Fruit fly (Drosophila melanogaster) whole organism, prepupa: ENCODE measurements around the gene CG34175.

Source experiments
- Blimp-1 ChIP-seq: fragments of 200-800 bp; sonication (Bioruptor generic); optimal IDR thresholded peaks from 3 replicates; lab custom pipeline; 2017; ENCODE audit warnings: missing biosample characterization, missing genetic modification characterization, mild to moderate bottlenecking, moderate library complexity, missing genetic modification reagents
- CG10631 ChIP-seq: fragments of 200-800 bp; sonication (Bioruptor generic); optimal IDR thresholded peaks from 2 replicates; lab custom pipeline; 2016; ENCODE audit warnings: missing biosample characterization, missing genetic modification characterization
- CG11762 ChIP-seq: fragments of 200-800 bp; sonication (Bioruptor generic); optimal IDR thresholded peaks from 3 replicates; lab custom pipeline; 2016; ENCODE audit warnings: missing biosample characterization, missing genetic modification characterization; ENCODE audit not compliant: insufficient read depth
- CG11902 ChIP-seq: fragments of 200-800 bp; sonication (Bioruptor generic); optimal IDR thresholded peaks from 3 replicates; lab custom pipeline; 2016; ENCODE audit warnings: missing biosample characterization, missing genetic modification characterization
- CG15336 ChIP-seq: fragments of 200-800 bp; sonication (Bioruptor generic); IDR thresholded peaks from 2 replicates; pipeline ENCODE4 v1.3.6; 2022; ENCODE audit warnings: missing biosample characterization, missing genetic modification characterization
- CG1621 ChIP-seq: fragments of 200-800 bp; sonication (Bioruptor generic); optimal IDR thresholded peaks from 3 replicates; lab custom pipeline; 2018; ENCODE audit warnings: missing biosample characterization, mild to moderate bottlenecking, missing genetic modification characterization
- CG31627 ChIP-seq: fragments of 200-800 bp; sonication (Bioruptor generic); optimal IDR thresholded peaks from 3 replicates; lab custom pipeline; 2016; ENCODE audit warnings: missing biosample characterization, missing genetic modification characterization
- CG32006 ChIP-seq: fragments of 200-800 bp; sonication (Bioruptor generic); optimal IDR thresholded peaks from 3 replicates; lab custom pipeline; 2017; ENCODE audit warnings: missing biosample characterization, mild to moderate bottlenecking, missing genetic modification characterization
- CG34406 ChIP-seq: fragments of 200-800 bp; sonication (Bioruptor generic); optimal IDR thresholded peaks from 3 replicates; lab custom pipeline; 2016; ENCODE audit warnings: missing biosample characterization, missing genetic modification characterization
- CG3919 ChIP-seq: fragments of 200-800 bp; sonication (Bioruptor generic); optimal IDR thresholded peaks from 3 replicates; lab custom pipeline; 2016; ENCODE audit warnings: missing biosample characterization, missing genetic modification characterization
- CG4318 ChIP-seq: fragments of 200-800 bp; sonication (Bioruptor generic); optimal IDR thresholded peaks from 3 replicates; lab custom pipeline; 2017; ENCODE audit warnings: missing biosample characterization, mild to moderate bottlenecking, missing genetic modification characterization
- CG6163 ChIP-seq: fragments of 200-800 bp; sonication (Bioruptor generic); IDR thresholded peaks from 3 replicates; pipeline ENCODE4 v1.3.6; 2022; ENCODE audit warnings: missing biosample characterization, missing genetic modification characterization
- CG6276 ChIP-seq: fragments of 200-800 bp; sonication (Bioruptor generic); optimal IDR thresholded peaks from 2 replicates; lab custom pipeline; 2017; ENCODE audit warnings: missing biosample characterization, mild to moderate bottlenecking, missing genetic modification characterization
- CG6792 ChIP-seq: fragments of 200-800 bp; sonication (Bioruptor generic); optimal IDR thresholded peaks from 3 replicates; lab custom pipeline; 2016; ENCODE audit warnings: missing biosample characterization, missing genetic modification characterization
- CG6854 ChIP-seq: fragments of 200-800 bp; sonication (Bioruptor generic); optimal IDR thresholded peaks from 2 replicates; lab custom pipeline; 2017; ENCODE audit warnings: missing biosample characterization, mild to moderate bottlenecking, missing genetic modification characterization
- CG7368 ChIP-seq: fragments of 200-800 bp; sonication (Bioruptor generic); optimal IDR thresholded peaks from 3 replicates; lab custom pipeline; 2016; ENCODE audit warnings: missing biosample characterization, missing genetic modification characterization
- CG8119 ChIP-seq: fragments of 200-800 bp; sonication (Bioruptor generic); IDR thresholded peaks from 3 replicates; pipeline ENCODE4 v1.3.6; 2022; ENCODE audit warnings: missing biosample characterization, missing genetic modification characterization
- CG9139 ChIP-seq: fragments of 200-800 bp; sonication (Bioruptor generic); optimal IDR thresholded peaks from 3 replicates; lab custom pipeline; 2017; ENCODE audit warnings: missing biosample characterization, mild to moderate bottlenecking, missing genetic modification characterization
- Eip78C ChIP-seq: fragments of 200-800 bp; sonication (Bioruptor generic); peaks from one replicate; lab custom pipeline; 2016; ENCODE audit warnings: missing biosample characterization, missing genetic modification characterization
- Eip93F ChIP-seq: fragments of 200-800 bp; sonication (Bioruptor generic); optimal IDR thresholded peaks from 2 replicates; lab custom pipeline; 2016; ENCODE audit warnings: missing biosample characterization, mild to moderate bottlenecking, missing genetic modification characterization
- Ets96B ChIP-seq: fragments of 200-800 bp; optimal IDR thresholded peaks from 2 replicates; lab custom pipeline; 2019; ENCODE audit warnings: missing biosample characterization, mild to moderate bottlenecking, missing genetic modification characterization, moderate library complexity
- Hr38 ChIP-seq: sonication (Bioruptor generic); optimal IDR thresholded peaks from 2 replicates; lab custom pipeline; 2016; ENCODE audit warnings: missing biosample characterization, missing genetic modification characterization
- Hr39 ChIP-seq: fragments of 200-800 bp; sonication (Bioruptor generic); optimal IDR thresholded peaks from 2 replicates; lab custom pipeline; 2016; ENCODE audit warnings: missing biosample characterization, missing genetic modification characterization
- Lpt ChIP-seq: fragments of 200-800 bp; sonication (Bioruptor generic); optimal IDR thresholded peaks from 3 replicates; lab custom pipeline; 2016; ENCODE audit warnings: missing biosample characterization, missing genetic modification characterization
- Met ChIP-seq: fragments of 200-800 bp; sonication (Bioruptor generic); optimal IDR thresholded peaks from 3 replicates; lab custom pipeline; 2016; ENCODE audit warnings: missing biosample characterization, missing genetic modification characterization
- Sox14 ChIP-seq: fragments of 200-800 bp; sonication (Bioruptor generic); optimal IDR thresholded peaks from 3 replicates; lab custom pipeline; 2016; ENCODE audit warnings: missing biosample characterization, missing genetic modification characterization
- Sox15 ChIP-seq: fragments of 200-800 bp; sonication (Bioruptor generic); optimal IDR thresholded peaks from 3 replicates; lab custom pipeline; 2016; ENCODE audit warnings: missing biosample characterization, missing genetic modification characterization
- achi ChIP-seq: fragments of 200-800 bp; sonication (Bioruptor generic); optimal IDR thresholded peaks from 3 replicates; lab custom pipeline; 2016; ENCODE audit warnings: missing biosample characterization, missing genetic modification characterization
- acj6 ChIP-seq: fragments of 200-800 bp; sonication (Bioruptor generic); optimal IDR thresholded peaks from 3 replicates; lab custom pipeline; 2016; ENCODE audit warnings: missing biosample characterization, missing genetic modification characterization
- cyc ChIP-seq: fragments of 200-800 bp; sonication (Bioruptor generic); optimal IDR thresholded peaks from 3 replicates; lab custom pipeline; 2016; ENCODE audit warnings: missing biosample characterization, missing genetic modification characterization
- dac ChIP-seq: fragments of 200-800 bp; sonication (Bioruptor generic); optimal IDR thresholded peaks from 2 replicates; lab custom pipeline; 2017; ENCODE audit warnings: missing biosample characterization, mild to moderate bottlenecking, missing genetic modification characterization
- dsx ChIP-seq: fragments of 200-800 bp; optimal IDR thresholded peaks from 3 replicates; lab custom pipeline; 2019; ENCODE audit warnings: missing biosample characterization, mild to moderate bottlenecking, missing genetic modification characterization, moderate library complexity; ENCODE audit not compliant: poor library complexity, severe bottlenecking
- eg ChIP-seq: fragments of 200-800 bp; sonication (Bioruptor generic); IDR thresholded peaks from 3 replicates; pipeline ENCODE4 v1.3.6; 2022; ENCODE audit warnings: missing biosample characterization, missing genetic modification characterization
- esn ChIP-seq: fragments of 200-800 bp; sonication (Bioruptor generic); optimal IDR thresholded peaks from 2 replicates; lab custom pipeline; 2016; ENCODE audit warnings: missing biosample characterization, mild to moderate bottlenecking, missing genetic modification characterization, moderate library complexity
- fd85E ChIP-seq: fragments of 200-800 bp; sonication (Bioruptor generic); optimal IDR thresholded peaks from 3 replicates; lab custom pipeline; 2016; ENCODE audit warnings: missing biosample characterization, missing genetic modification characterization
- fkh ChIP-seq: fragments of 200-800 bp; sonication (Bioruptor generic); optimal IDR thresholded peaks from 3 replicates; lab custom pipeline; 2017; ENCODE audit warnings: missing biosample characterization, mild to moderate bottlenecking, missing genetic modification characterization, moderate library complexity
- lz ChIP-seq: fragments of 200-800 bp; sonication (Bioruptor generic); optimal IDR thresholded peaks from 3 replicates; lab custom pipeline; 2016; ENCODE audit warnings: missing biosample characterization, missing genetic modification characterization
- net ChIP-seq: fragments of 200-800 bp; sonication (Bioruptor generic); optimal IDR thresholded peaks from 3 replicates; lab custom pipeline; 2016; ENCODE audit warnings: missing biosample characterization, missing genetic modification characterization
- pdm3 ChIP-seq: fragments of 200-800 bp; sonication (Bioruptor generic); optimal IDR thresholded peaks from 3 replicates; lab custom pipeline; 2016; ENCODE audit warnings: missing biosample characterization, missing genetic modification characterization
- salr ChIP-seq, 2 experiments: fragments of 200-800 bp; sonication (Bioruptor generic); optimal IDR thresholded peaks; 3 replicates each; lab custom pipeline; 2016 to 2018; ENCODE audit warnings: missing biosample characterization in 2 of 2, missing genetic modification characterization in 2 of 2, mild to moderate bottlenecking in 1 of 2
- spab ChIP-seq: fragments of 200-800 bp; sonication (Bioruptor generic); optimal IDR thresholded peaks from 2 replicates; lab custom pipeline; 2017; ENCODE audit warnings: missing biosample characterization, mild to moderate bottlenecking, missing genetic modification characterization, missing genetic modification reagents
- ss ChIP-seq, 2 experiments: fragments of 200-800 bp; sonication (Bioruptor generic); optimal IDR thresholded peaks; 2 replicates in 1 of 2; 3 replicates in 1 of 2; lab custom pipeline; 2017 to 2018; ENCODE audit warnings: mild to moderate bottlenecking in 2 of 2, missing biosample characterization in 2 of 2, missing genetic modification characterization in 2 of 2, moderate library complexity in 1 of 2
- svp ChIP-seq: fragments of 200-800 bp; sonication (Bioruptor generic); peaks from one replicate; lab custom pipeline; 2016; ENCODE audit warnings: missing biosample characterization, missing genetic modification characterization
- topi ChIP-seq: fragments of 200-800 bp; sonication (Bioruptor generic); optimal IDR thresholded peaks from 3 replicates; lab custom pipeline; 2016; ENCODE audit warnings: missing biosample characterization, missing genetic modification characterization
- vri ChIP-seq: fragments of 200-800 bp; sonication (Bioruptor generic); optimal IDR thresholded peaks from 3 replicates; lab custom pipeline; 2016; ENCODE audit warnings: missing biosample characterization, mild to moderate bottlenecking, missing genetic modification characterization

CG34175 gene

dm6 chr2L:3373242-3373641, 24.6 kb upstream of the CG34175 start, which contains the start of gene GramD1B:
GramD1B (minus strand) TSS chr2L:3373372.
- TF ChIP-seq ss (GFP tag; optimal IDR thresholded peaks at IDR 0.05; lab: Kevin White, UChicago) (no peak), CG6854 (GFP tag; lab: Kevin White, UChicago) (peak; percentile 27), svp (peak; percentile 37), vri (GFP tag; lab: Kevin White, UChicago) (no peak), CG10631 (GFP tag; lab: Kevin White, UChicago) (no peak), fkh (peak; percentile 6), topi (no peak), Eip78C (peak; percentile 63), fd85E (GFP tag; lab: Kevin White, UChicago) (no peak), Eip93F (GFP tag; lab: Kevin White, UChicago) (peak; percentile 11), Sox14 (GFP tag; lab: Kevin White, UChicago) (peak; percentile 40), esn (GFP tag; lab: Kevin White, UChicago) (peak; percentile 26), CG15336 (GFP tag; lab: Robert Waterston, UW) (peak; percentile 14; the same call in 1 of the 2 replicates), pdm3 (GFP tag; lab: Kevin White, UChicago) (peak; percentile 13), CG6276 (no peak), lz (GFP tag; lab: Kevin White, UChicago) (peak; percentile 9), cyc (peak; percentile 10), Lpt (GFP tag; lab: Kevin White, UChicago) (no peak)

- no peak for TF ChIP-seq eg (GFP tag; lab: Robert Waterston, UW)
- TF ChIP-seq Eip93F (GFP tag; lab: Kevin White, UChicago), result no peak
- no peak for TF ChIP-seq CG6854 (GFP tag; lab: Kevin White, UChicago)
- no peak for TF ChIP-seq dsx (GFP tag; lab: Kevin White, UChicago)
These were observed 22.2 kb upstream of the CG34175 start, which contains the start of gene CG15412 for dm6 chr2L:3375611-3376010. CG15412 (minus strand) TSS chr2L:3375711.

- TF ChIP-seq CG6163 (peak; percentile 71; the same call in 2 of the 3 replicates), Sox15 (GFP tag; lab: Kevin White, UChicago) (peak; percentile 78), lz (GFP tag; lab: Kevin White, UChicago) (peak; percentile 82), cyc (peak; percentile 89), CG32006 (GFP tag; lab: Kevin White, UChicago) (peak; percentile 77), Sox14 (GFP tag; lab: Kevin White, UChicago) (peak; percentile 78), eg (GFP tag; lab: Robert Waterston, UW) (peak; percentile 61; the same call in 1 of the 3 replicates), fd85E (GFP tag; lab: Kevin White, UChicago) (no peak), CG1621 (peak; percentile 36), CG6854 (GFP tag; lab: Kevin White, UChicago) (no peak), Met (peak; percentile 44), CG11762 (GFP tag; lab: Kevin White, UChicago) (peak; percentile 1), CG9139 (GFP tag; lab: Kevin White, UChicago) (no peak), acj6 (GFP tag; lab: Kevin White, UChicago) (peak; percentile 73), CG6792 (GFP tag; lab: Kevin White, UChicago) (peak; percentile 58), Ets96B (tag; lab: Kevin White, UChicago) (peak; percentile 58), CG7368 (no peak), dsx (GFP tag; lab: Kevin White, UChicago) (peak; percentile 50), CG3919 (GFP tag; lab: Kevin White, UChicago) (peak; percentile 74), salr (GFP tag; optimal IDR thresholded peaks at IDR 0.05; lab: Kevin White, UChicago) (peak; percentile 29 to 50), Hr39 (peak; percentile 90), CG6276 (no peak), CG10631 (GFP tag; lab: Kevin White, UChicago) (peak; percentile 83), vri (GFP tag; lab: Kevin White, UChicago) (no peak), Blimp-1 (no peak), achi (GFP tag; lab: Kevin White, UChicago) (peak; percentile 61), spab (GFP tag; lab: Kevin White, UChicago) (peak; percentile 15), CG11902 (GFP tag; lab: Kevin White, UChicago) (peak; percentile 74), topi (peak; percentile 73), Hr38 (GFP tag; lab: Kevin White, UChicago) (no peak), net (peak; percentile 37), CG31627 (GFP tag; lab: Kevin White, UChicago) (peak; percentile 88), CG4318 (GFP tag; lab: Kevin White, UChicago) (peak; percentile 72), CG8119 (GFP tag; lab: Robert Waterston, UW) (peak; percentile 42; the same call in 1 of the 3 replicates), CG34406 (GFP tag; lab: Kevin White, UChicago) (peak; percentile 52), Eip93F (GFP tag; lab: Kevin White, UChicago) (no peak), dac (GFP tag; lab: Kevin White, UChicago) (peak; percentile 60), esn (GFP tag; lab: Kevin White, UChicago) (peak; percentile 82)
These were observed 21.1 kb upstream of the CG34175 start, which contains the start of the genes CG9662 and Ptpa for dm6 chr2L:3376684-3377086. CG9662 (minus strand) TSS chr2L:3376737. Ptpa (plus strand) TSS chr2L:3377002.
